Worm (Caenorhabditis elegans): ENCODE results near the gene R05D3.12.

Gene R05D3.12

DNA sequence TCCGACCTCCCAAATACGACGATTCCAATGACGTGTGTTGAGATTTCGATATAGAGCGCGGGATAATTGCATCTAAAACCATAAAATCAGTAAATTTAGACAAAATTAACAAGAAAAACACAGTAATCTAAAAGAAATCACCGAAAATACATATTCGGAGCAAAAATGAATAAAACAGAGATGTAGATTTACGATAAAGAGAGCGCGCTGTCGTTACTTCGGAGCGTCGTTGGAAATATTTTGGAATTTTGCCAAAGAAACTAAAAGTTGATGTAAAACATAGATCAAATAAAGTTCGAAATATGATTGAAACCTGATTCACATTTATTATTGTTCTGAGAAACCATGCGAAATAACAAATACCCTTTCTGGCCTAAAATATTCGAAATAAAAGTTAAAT lies 51.4 kb downstream of the R05D3.12 start, which contains the start of gene ZK1236.5:
TSS of gene ZK1236.5 (minus strand) at position 72 of the 400 bp plus-strand sequence.
- TF ChIP-seq skn-1 (tag; optimal IDR thresholded peaks at IDR 0.05) (no peak), unc-55 (GFP tag; optimal IDR thresholded peaks at IDR 0.05) (peak; percentile 40), nhr-129 (tag; optimal IDR thresholded peaks at IDR 0.05) (peak; percentile 17), gmeb-1 (tag; optimal IDR thresholded peaks at IDR 0.05) (peak; percentile 30), mab-5 (tag; optimal IDR thresholded peaks at IDR 0.05) (no peak), nhr-25 (tag; optimal IDR thresholded peaks at IDR 0.05) (peak; percentile 9), sma-3 (GFP tag; optimal IDR thresholded peaks at IDR 0.05) (peak; percentile 3), C34F6.9 (tag; optimal IDR thresholded peaks at IDR 0.05) (peak; percentile 58), lsy-2 (tag; optimal IDR thresholded peaks at IDR 0.05) (peak; percentile 3 to 72), R02D3.7 (tag; optimal IDR thresholded peaks at IDR 0.05) (peak; percentile 90), ZK546.5 (tag; optimal IDR thresholded peaks at IDR 0.05) (no peak), lin-13 (GFP tag; optimal IDR thresholded peaks at IDR 0.05) (peak; percentile 22), crh-2 (tag; optimal IDR thresholded peaks at IDR 0.05) (peak; percentile 12)

DNA sequence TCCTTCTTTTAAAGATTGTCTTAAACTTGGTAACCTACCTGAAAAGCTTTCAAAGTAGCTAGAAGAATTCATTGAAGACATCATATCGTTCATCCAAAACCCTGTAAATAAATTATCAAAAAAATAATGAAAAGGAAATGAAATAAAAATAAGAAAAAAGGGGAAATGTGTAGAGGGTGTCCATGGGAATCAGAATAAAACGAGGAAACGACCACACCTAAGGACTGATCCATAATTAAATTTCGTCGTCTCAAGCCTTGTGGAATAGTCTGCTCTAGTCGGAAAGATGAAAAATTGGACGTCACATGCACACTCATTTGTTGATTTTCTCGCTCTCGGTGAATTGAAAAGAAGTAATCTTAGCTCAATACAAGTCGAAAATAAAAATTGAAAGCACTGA lies 54.3 kb downstream of the R05D3.12 start, which contains the start of gene ZK1236.9:
TSS of gene ZK1236.9 (minus strand) at position 101 of the 400 bp plus-strand sequence.
- TF ChIP-seq Y55F3AM.14 (GFP tag; optimal IDR thresholded peaks at IDR 0.05): no peak
- no peak for TF ChIP-seq lin-39 (tag; optimal IDR thresholded peaks at IDR 0.05)
- no peak for TF ChIP-seq nhr-10 (tag; optimal IDR thresholded peaks at IDR 0.05)
- TF ChIP-seq dmd-4 (tag; optimal IDR thresholded peaks at IDR 0.05): no peak
- TF ChIP-seq nhr-77 (tag; optimal IDR thresholded peaks at IDR 0.05): no peak
- no peak for TF ChIP-seq unc-39 (tag; optimal IDR thresholded peaks at IDR 0.05)
- no peak for TF ChIP-seq mbf-1 (tag; optimal IDR thresholded peaks at IDR 0.05)
- TF ChIP-seq nhr-129 (tag; optimal IDR thresholded peaks at IDR 0.05): no peak
- no peak for TF ChIP-seq unc-62 (GFP tag; optimal IDR thresholded peaks at IDR 0.05)
- TF ChIP-seq F13H6.1 (tag; optimal IDR thresholded peaks at IDR 0.05): no peak
- TF ChIP-seq sma-3 (GFP tag; optimal IDR thresholded peaks at IDR 0.05): no peak
- no peak for TF ChIP-seq egl-27 (tag; optimal IDR thresholded peaks at IDR 0.05)
- TF ChIP-seq ztf-1 (GFP tag; conservative IDR thresholded peaks at IDR 0.05): no peak
- TF ChIP-seq unc-55 (GFP tag; optimal IDR thresholded peaks at IDR 0.05): no peak
- no peak for TF ChIP-seq ceh-16 (tag; optimal IDR thresholded peaks at IDR 0.05)

Data from whole organism, L2 larva.